Worm (Caenorhabditis elegans) whole organism, L1 larva: ENCODE results near the gene sel-2.

Experiments
- C04F5.9 ChIP-seq: sonication (generic microtip); optimal IDR thresholded peaks from 2 replicates; lab custom pipeline; 2016; ENCODE audit warnings: missing genetic modification characterization, missing compliant biosample characterization
- F16B12.6 ChIP-seq: fragments of 150-350 bp; optimal IDR thresholded peaks from 2 replicates; lab custom pipeline; 2014; ENCODE audit warnings: missing biosample characterization, missing genetic modification characterization
- Y116A8C.19 ChIP-seq: sonication (generic microtip); optimal IDR thresholded peaks from 2 replicates; lab custom pipeline; 2016; ENCODE audit warnings: missing compliant biosample characterization, missing genetic modification characterization, borderline replicate concordance
- ceh-8 ChIP-seq: fragments of 200-800 bp; sonication (Bioruptor generic); optimal IDR thresholded peaks from 2 replicates; lab custom pipeline; 2018; ENCODE audit warnings: mild to moderate bottlenecking, missing genetic modification characterization, moderate library complexity, missing compliant biosample characterization
- ceh-82 ChIP-seq, 3 experiments: fragments of 150-350 bp in 1 of 3; sonication (generic microtip) in 2 of 3; optimal IDR thresholded peaks; 2 replicates each; lab custom pipeline; 2014 to 2017; ENCODE audit warnings: missing biosample characterization in 3 of 3, missing genetic modification characterization in 3 of 3
- dpl-1 ChIP-seq, 3 experiments: fragments of 150-350 bp in 2 of 3; sonication (generic microtip) in 1 of 3; optimal IDR thresholded peaks; 2 replicates each; lab custom pipeline; 2014 to 2017; ENCODE audit warnings: missing biosample characterization in 3 of 3, missing genetic modification characterization in 3 of 3, missing genetic modification reagents in 3 of 3
- efl-1 ChIP-seq, 4 experiments: fragments of 150-350 bp; optimal IDR thresholded peaks in 3 of 4; peaks in 1 of 4; 1 replicate in 1 of 4; 2 replicates in 3 of 4; lab custom pipeline; 2014; ENCODE audit warnings: missing biosample characterization in 2 of 4, missing genetic modification characterization in 2 of 4, missing genetic modification reagents in 2 of 4
- efl-3 ChIP-seq: fragments of 200-800 bp; sonication (Bioruptor generic); optimal IDR thresholded peaks from 2 replicates; lab custom pipeline; 2018; ENCODE audit warnings: mild to moderate bottlenecking, missing genetic modification characterization, missing compliant biosample characterization
- egl-13 ChIP-seq: sonication (generic microtip); optimal IDR thresholded peaks from 2 replicates; lab custom pipeline; 2016; ENCODE audit warnings: missing genotype, missing genetic modification reagents, missing genetic modification characterization, missing compliant biosample characterization
- grh-1 ChIP-seq: fragments of 200-800 bp; sonication (Bioruptor generic); IDR thresholded peaks from 2 replicates; pipeline ENCODE4 v1.3.6; 2022; ENCODE audit warnings: missing genetic modification reagents, missing genetic modification characterization, missing compliant biosample characterization
- hlh-4 ChIP-seq: sonication (generic microtip); optimal IDR thresholded peaks from 2 replicates; lab custom pipeline; 2016; ENCODE audit warnings: mild to moderate bottlenecking, missing genetic modification characterization, missing compliant biosample characterization
- irx-1 ChIP-seq: sonication (generic microtip); optimal IDR thresholded peaks from 2 replicates; lab custom pipeline; 2016; ENCODE audit warnings: missing genetic modification characterization, missing compliant biosample characterization
- lin-13 ChIP-seq: fragments of 150-350 bp; optimal IDR thresholded peaks from 2 replicates; lab custom pipeline; 2014; ENCODE audit warnings: missing biosample characterization, missing genetic modification reagents, missing genetic modification characterization
- lin-14 ChIP-seq: fragments of 200-800 bp; sonication (Bioruptor generic); optimal IDR thresholded peaks from 2 replicates; lab custom pipeline; 2018; ENCODE audit warnings: mild to moderate bottlenecking, missing genetic modification characterization, moderate library complexity, missing compliant biosample characterization
- lin-15B ChIP-seq: fragments of 150-350 bp; sonication (generic microtip); optimal IDR thresholded peaks from 3 replicates; lab custom pipeline; 2014; ENCODE audit warnings: missing biosample characterization, missing genetic modification characterization
- lin-35 ChIP-seq, 2 experiments: fragments of 150-350 bp; optimal IDR thresholded peaks; 2 replicates each; lab custom pipeline; 2014; ENCODE audit warnings: missing biosample characterization in 2 of 2, missing genetic modification characterization in 2 of 2, missing genetic modification reagents in 2 of 2
- lsy-2 ChIP-seq, 2 experiments: fragments of 150-350 bp; optimal IDR thresholded peaks; 2 replicates each; lab custom pipeline; 2014; ENCODE audit warnings: missing biosample characterization in 2 of 2, missing genetic modification characterization in 2 of 2
- mef-2 ChIP-seq: fragments of 150-350 bp; optimal IDR thresholded peaks from 2 replicates; lab custom pipeline; 2014; ENCODE audit warnings: missing biosample characterization, missing genetic modification characterization
- mep-1 ChIP-seq: fragments of 150-350 bp; optimal IDR thresholded peaks from 2 replicates; lab custom pipeline; 2014; ENCODE audit warnings: missing biosample characterization, missing genetic modification characterization
- nhr-11 ChIP-seq: fragments of 150-350 bp; optimal IDR thresholded peaks from 2 replicates; lab custom pipeline; 2014; ENCODE audit warnings: missing biosample characterization, missing genetic modification characterization
- nhr-28 ChIP-seq: fragments of 150-350 bp; optimal IDR thresholded peaks from 2 replicates; lab custom pipeline; 2014; ENCODE audit warnings: missing biosample characterization, missing genetic modification characterization
- nhr-77 ChIP-seq: fragments of 150-350 bp; optimal IDR thresholded peaks from 2 replicates; lab custom pipeline; 2014; ENCODE audit warnings: missing biosample characterization, missing genetic modification characterization
- nhr-84 ChIP-seq: sonication (generic microtip); optimal IDR thresholded peaks from 2 replicates; lab custom pipeline; 2017; ENCODE audit warnings: missing biosample characterization, missing genetic modification characterization
- nhr-85 ChIP-seq: sonication (generic microtip); peaks from one replicate; lab custom pipeline; 2016; ENCODE audit warnings: missing genetic modification characterization, inconsistent platforms, missing compliant biosample characterization
- pag-3 ChIP-seq: sonication (generic microtip); optimal IDR thresholded peaks from 2 replicates; lab custom pipeline; 2017; ENCODE audit warnings: missing genetic modification characterization, mild to moderate bottlenecking, missing compliant biosample characterization, antibody characterized with exemption, borderline replicate concordance; ENCODE audit not compliant: insufficient read depth
- pax-3 ChIP-seq: fragments of 200-800 bp; sonication (Bioruptor generic); optimal IDR thresholded peaks from 2 replicates; lab custom pipeline; 2018; ENCODE audit warnings: mild to moderate bottlenecking, missing genetic modification characterization, moderate library complexity, missing compliant biosample characterization
- rnt-1 ChIP-seq: sonication (generic microtip); optimal IDR thresholded peaks from 2 replicates; lab custom pipeline; 2016; ENCODE audit warnings: mild to moderate bottlenecking, missing genetic modification characterization, moderate library complexity, missing compliant biosample characterization
- snpc-4 ChIP-seq: fragments of 150-350 bp; optimal IDR thresholded peaks from 2 replicates; lab custom pipeline; 2014; ENCODE audit warnings: missing biosample characterization, missing genetic modification characterization
- snu-23 ChIP-seq: sonication (generic microtip); optimal IDR thresholded peaks from 2 replicates; lab custom pipeline; 2016; ENCODE audit warnings: missing genetic modification characterization, missing compliant biosample characterization
- sox-4 ChIP-seq: sonication (generic microtip); optimal IDR thresholded peaks from 2 replicates; lab custom pipeline; 2016; ENCODE audit warnings: missing genetic modification characterization, missing compliant biosample characterization
- sup-37 ChIP-seq: fragments of 200-800 bp; sonication (Bioruptor generic); optimal IDR thresholded peaks from 2 replicates; lab custom pipeline; 2018; ENCODE audit warnings: mild to moderate bottlenecking, missing genetic modification characterization, missing compliant biosample characterization
- swsn-7 ChIP-seq: sonication (generic microtip); optimal IDR thresholded peaks from 2 replicates; lab custom pipeline; 2016; ENCODE audit warnings: missing genetic modification characterization, missing compliant biosample characterization
- tlp-1 ChIP-seq: fragments of 150-350 bp; optimal IDR thresholded peaks from 2 replicates; lab custom pipeline; 2014; ENCODE audit warnings: missing biosample characterization, missing genetic modification characterization
- unc-130 ChIP-seq: fragments of 150-350 bp; optimal IDR thresholded peaks from 2 replicates; lab custom pipeline; 2017; ENCODE audit warnings: missing biosample characterization, missing genetic modification characterization, inconsistent platforms
- unc-30 ChIP-seq: sonication (generic microtip); optimal IDR thresholded peaks from 2 replicates; lab custom pipeline; 2017; ENCODE audit warnings: missing biosample characterization, missing genetic modification characterization
- unc-62 ChIP-seq: fragments of 150-350 bp; optimal IDR thresholded peaks from 2 replicates; lab custom pipeline; 2014; ENCODE audit warnings: missing biosample characterization, missing genetic modification reagents, missing genetic modification characterization
- vab-15 ChIP-seq: sonication (generic microtip); optimal IDR thresholded peaks from 2 replicates; lab custom pipeline; 2017; ENCODE audit warnings: missing genotype, mild to moderate bottlenecking, missing genetic modification characterization, missing compliant biosample characterization
- ztf-4 ChIP-seq: fragments of 150-350 bp; optimal IDR thresholded peaks from 2 replicates; lab custom pipeline; 2014; ENCODE audit warnings: missing biosample characterization, missing genetic modification characterization

The sel-2 gene

DNA sequence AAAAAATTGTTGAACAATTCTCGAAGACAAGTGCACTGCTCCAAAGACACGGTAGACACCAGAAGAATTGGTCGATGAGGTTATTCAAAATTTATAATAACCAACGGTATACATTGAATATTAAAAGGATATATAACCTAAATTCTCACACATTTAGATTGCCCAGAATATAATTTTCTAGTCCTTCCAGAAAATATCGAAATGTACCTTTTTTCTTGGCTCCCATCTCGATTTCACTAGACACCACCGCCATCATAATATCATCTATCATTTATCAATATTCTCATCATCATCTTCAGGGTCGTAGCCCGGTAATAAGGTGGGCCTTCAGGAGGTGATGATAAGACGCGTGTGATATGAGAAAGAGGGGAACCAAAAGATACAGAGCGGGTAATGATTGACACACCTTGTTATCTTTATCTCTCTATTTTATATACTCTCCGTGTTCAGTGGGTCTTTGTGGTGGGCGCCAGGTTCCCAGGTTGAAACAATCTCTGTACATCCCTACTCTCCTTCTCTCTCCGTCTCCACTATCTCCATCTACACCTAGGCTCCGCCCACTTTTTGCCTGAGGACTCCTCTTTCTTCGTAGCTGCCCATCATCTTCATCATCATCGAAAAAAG, 11.9 kb downstream of the sel-2 start, which contains the start of gene mab-21 (continued):
- TF ChIP-seq snu-23 (GFP tag; lab: Kevin White, UChicago): peak; percentile 22
- TF ChIP-seq C04F5.9: no peak
- no peak for TF ChIP-seq nhr-77 (tag; lab: Kevin White, UChicago)
- TF ChIP-seq lin-13 (GFP tag; lab: Kevin White, UChicago): no peak
- no peak for TF ChIP-seq hlh-4 (tag; lab: Kevin White, UChicago)
- no peak for TF ChIP-seq unc-62 (GFP tag; lab: Kevin White, UChicago)
- no peak for TF ChIP-seq nhr-11 (tag; lab: Kevin White, UChicago)
- TF ChIP-seq ceh-8 (GFP tag; lab: Kevin White, UChicago): no peak
- no peak for TF ChIP-seq unc-30
- TF ChIP-seq Y116A8C.19 (tag; lab: Kevin White, UChicago): no peak
- peak; percentile 32 for TF ChIP-seq ztf-4
- TF ChIP-seq sup-37 (GFP tag; lab: Kevin White, UChicago): no peak
- no peak for TF ChIP-seq ceh-82 (tag; optimal IDR thresholded peaks at IDR 0.05; lab: Kevin White, UChicago)
- TF ChIP-seq snpc-4 (tag; lab: Kevin White, UChicago): no peak
- no peak for TF ChIP-seq efl-3 (GFP tag; lab: Kevin White, UChicago)
- TF ChIP-seq nhr-84 (tag; lab: Kevin White, UChicago): no peak
- TF ChIP-seq egl-13: no peak
- no peak for TF ChIP-seq F16B12.6 (tag; lab: Kevin White, UChicago)
- TF ChIP-seq lin-15B: no peak
- no peak for TF ChIP-seq mep-1
- no peak for TF ChIP-seq vab-15 (tag; lab: Kevin White, UChicago)
- no peak for TF ChIP-seq sox-4
- TF ChIP-seq unc-130: no peak
- no peak for TF ChIP-seq mef-2 (tag; lab: Kevin White, UChicago)
- peak; percentile 71 for TF ChIP-seq lin-14

DNA sequence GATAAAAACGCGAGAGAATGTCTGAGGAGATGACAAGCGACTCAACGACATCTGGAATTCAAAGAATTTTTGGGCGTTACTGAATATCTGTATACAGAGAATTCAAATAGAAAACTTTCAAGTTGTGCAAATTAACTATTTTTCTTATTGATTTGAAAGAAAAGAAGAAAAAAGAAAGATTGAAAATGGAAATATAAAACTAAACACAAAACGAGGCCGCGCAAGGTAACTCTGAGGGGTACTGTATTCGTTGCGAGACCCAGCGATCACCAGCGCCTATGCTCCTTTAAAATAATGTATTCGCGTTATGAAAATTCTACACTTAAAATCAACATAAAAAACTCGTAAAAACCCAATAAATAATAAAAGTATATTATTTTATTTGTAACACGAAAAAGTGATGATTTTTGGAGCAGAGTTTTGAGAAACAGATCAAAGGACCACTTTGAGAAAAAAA, 16.4 kb downstream of the sel-2 start, which contains the start of gene asb-1:
Gene asb-1 (minus strand): TSS at position 51 of the 457 bp plus-strand sequence.
- peak; percentile 43 for TF ChIP-seq nhr-85
- no peak for TF ChIP-seq irx-1 (tag; lab: Kevin White, UChicago)

DNA sequence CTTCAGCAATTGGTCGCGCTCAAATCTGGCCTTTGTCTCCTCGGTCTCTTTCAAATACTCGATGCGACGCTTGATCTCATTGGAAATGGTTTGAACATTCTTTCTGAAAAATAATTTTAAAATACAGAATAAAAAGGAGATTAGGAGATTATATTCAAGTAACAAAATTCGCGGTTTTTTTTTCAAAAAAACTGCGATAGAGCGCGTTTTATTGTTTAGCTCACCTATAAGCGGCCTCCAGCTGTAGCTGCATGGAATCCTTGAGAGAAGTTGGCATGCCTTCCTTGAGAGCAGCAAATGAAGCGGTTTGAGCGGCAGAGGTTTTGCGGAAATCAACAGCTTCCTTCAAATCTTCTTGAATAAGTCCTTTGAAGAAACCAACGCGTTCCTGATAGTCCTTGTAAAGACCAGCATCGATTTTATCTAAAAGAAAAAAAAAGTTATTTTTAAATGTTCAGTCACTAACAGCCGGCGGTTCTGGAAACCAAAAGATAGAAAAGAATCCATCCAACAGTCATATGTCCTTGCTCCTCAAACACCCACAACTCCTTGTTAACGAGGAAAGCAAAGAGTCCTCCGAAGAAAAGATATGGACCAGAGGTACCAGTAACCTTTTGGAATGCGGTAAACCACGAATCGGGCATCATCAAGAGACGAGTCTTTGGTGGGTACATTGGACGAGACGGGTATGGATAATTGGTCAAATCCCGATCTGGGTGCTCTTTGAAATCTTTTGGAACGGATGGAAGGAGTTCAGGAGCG, 17.2 kb downstream of the sel-2 start:
- TF ChIP-seq pax-3 (no peak), swsn-7 (no peak), lin-35 (GFP tag; optimal IDR thresholded peaks at IDR 0.05; lab: Kevin White, UChicago) (peak in 1 of 2 experiments; percentile 54), efl-1 (optimal IDR thresholded peaks at IDR 0.05; lab: Kevin White, UChicago) (peak; percentile 16 to 37), efl-1 (GFP tag; optimal IDR thresholded peaks at IDR 0.05 in 1 of 2; lab: Kevin White, UChicago) (peak; percentile 54 to 93), vab-15 (tag; lab: Kevin White, UChicago) (no peak), lsy-2 (tag; optimal IDR thresholded peaks at IDR 0.05; lab: Kevin White, UChicago) (peak in 1 of 2 experiments; percentile 25), unc-30 (no peak), grh-1 (no peak), nhr-85 (no peak), dpl-1 (GFP tag; optimal IDR thresholded peaks at IDR 0.05; lab: Kevin White, UChicago) (peak; percentile 35 to 54 (median 42)), nhr-28 (tag; lab: Kevin White, UChicago) (no peak), mep-1 (no peak), ceh-82 (tag; optimal IDR thresholded peaks at IDR 0.05; lab: Kevin White, UChicago) (no peak), tlp-1 (tag; lab: Kevin White, UChicago) (no peak), rnt-1 (tag; lab: Kevin White, UChicago) (no peak), pag-3 (tag; lab: Kevin White, UChicago) (no peak)
